Fruit fly (Drosophila melanogaster): ENCODE data around the gene CG45075.

Gene CG45075

DNA sequence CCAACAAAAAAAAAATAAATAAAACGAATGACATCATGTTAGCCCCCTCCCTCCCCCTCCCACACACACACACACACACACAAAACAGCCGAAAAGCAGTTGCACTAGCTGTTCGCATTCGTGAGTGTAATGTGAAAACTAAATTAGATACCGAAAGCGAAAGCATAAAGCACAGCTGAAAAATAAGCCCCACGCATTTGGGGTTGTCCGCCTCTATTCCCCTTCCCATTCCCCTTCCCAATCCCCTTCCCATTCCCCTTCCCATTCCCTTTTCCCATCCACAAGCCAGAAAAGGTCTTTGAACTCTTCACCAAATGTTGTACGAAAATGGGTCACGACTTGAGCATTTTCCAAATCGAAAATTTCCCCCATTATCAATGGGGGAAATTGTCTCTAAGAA, 15.9 kb upstream of the CG45075 start (continued):
- TF ChIP-seq crol (GFP tag; IDR thresholded peaks at IDR 0.05): peak; percentile 98
- TF ChIP-seq bigmax (GFP tag; optimal IDR thresholded peaks at IDR 0.05): no peak
- TF ChIP-seq nerfin-1 (tag; optimal IDR thresholded peaks at IDR 0.05): peak; percentile 34
- TF ChIP-seq CG6683 (GFP tag; optimal IDR thresholded peaks at IDR 0.05): no peak
- no peak for TF ChIP-seq Doc2 (GFP tag; IDR thresholded peaks at IDR 0.05)
- no peak for TF ChIP-seq CG12744 (GFP tag; optimal IDR thresholded peaks at IDR 0.05)
- TF ChIP-seq Gsc (GFP tag; IDR thresholded peaks at IDR 0.05): no peak
- peak; percentile 98 for TF ChIP-seq Blimp-1 (GFP tag; optimal IDR thresholded peaks at IDR 0.05)
- no peak for TF ChIP-seq CrebB (tag; optimal IDR thresholded peaks at IDR 0.05)
- TF ChIP-seq sqz (GFP tag; optimal IDR thresholded peaks at IDR 0.05): no peak
- TF ChIP-seq dimm (GFP tag; IDR thresholded peaks at IDR 0.05): no peak
- TF ChIP-seq Fer3 (tag; optimal IDR thresholded peaks at IDR 0.05): no peak
- TF ChIP-seq CG10462 (GFP tag; optimal IDR thresholded peaks at IDR 0.05): no peak
- no peak for TF ChIP-seq CG17328 (GFP tag; IDR thresholded peaks at IDR 0.05)
- peak; percentile 48 for TF ChIP-seq Deaf1 (tag; optimal IDR thresholded peaks at IDR 0.05)
- TF ChIP-seq CG33213 (GFP tag; optimal IDR thresholded peaks at IDR 0.05): no peak
- no peak for TF ChIP-seq HLH3B (GFP tag; IDR thresholded peaks at IDR 0.05)
- no peak for TF ChIP-seq ato (GFP tag; IDR thresholded peaks at IDR 0.05; ENCODE audit: partially characterized antibody)
- TF ChIP-seq unc-4 (GFP tag; IDR thresholded peaks at IDR 0.05; ENCODE audit: partially characterized antibody): no peak
- no peak for TF ChIP-seq ranshi (GFP tag; IDR thresholded peaks at IDR 0.05)
- no peak for TF ChIP-seq dmrt11E (tag; optimal IDR thresholded peaks at IDR 0.05)
- TF ChIP-seq pb (GFP tag; optimal IDR thresholded peaks at IDR 0.05): no peak
- no peak for TF ChIP-seq fd102C (GFP tag; optimal IDR thresholded peaks at IDR 0.05)
- TF ChIP-seq Camta (GFP tag; optimal IDR thresholded peaks at IDR 0.05): no peak
- TF ChIP-seq CG6765 (GFP tag; optimal IDR thresholded peaks at IDR 0.05): no peak
- TF ChIP-seq CG14965 (GFP tag; optimal IDR thresholded peaks at IDR 0.05; ENCODE audit: borderline replicate concordance): no peak
- no peak for TF ChIP-seq caup (GFP tag; optimal IDR thresholded peaks at IDR 0.05; ENCODE audit: severe bottlenecking)
- no peak for TF ChIP-seq CG15514 (GFP tag; optimal IDR thresholded peaks at IDR 0.05)
- no peak for TF ChIP-seq CG6175 (GFP tag; IDR thresholded peaks at IDR 0.05)
- no peak for TF ChIP-seq NK7.1 (GFP tag; optimal IDR thresholded peaks at IDR 0.05)
- TF ChIP-seq stc (GFP tag; IDR thresholded peaks at IDR 0.05): no peak
- TF ChIP-seq Meics (GFP tag; optimal IDR thresholded peaks at IDR 0.05): no peak
- no peak for TF ChIP-seq CG5180 (GFP tag; optimal IDR thresholded peaks at IDR 0.05)
- no peak for TF ChIP-seq usp (GFP tag; optimal IDR thresholded peaks at IDR 0.05)
- no peak for TF ChIP-seq nom (GFP tag; optimal IDR thresholded peaks at IDR 0.05)
- TF ChIP-seq Drgx (GFP tag; IDR thresholded peaks at IDR 0.05): no peak
- peak; percentile 28 for TF ChIP-seq CG18599 (GFP tag; optimal IDR thresholded peaks at IDR 0.05)
- no peak for TF ChIP-seq CG6791 (GFP tag; IDR thresholded peaks at IDR 0.05; ENCODE audit: partially characterized antibody)
- no peak for TF ChIP-seq H15 (GFP tag; IDR thresholded peaks at IDR 0.05)
- no peak for TF ChIP-seq Fer2 (tag; optimal IDR thresholded peaks at IDR 0.05)
- TF ChIP-seq CG12219 (GFP tag; optimal IDR thresholded peaks at IDR 0.05): no peak
- 0 out of 3 replicates have a peak, but pooled peaks have one; percentile 59 for TF ChIP-seq ci (GFP tag; IDR thresholded peaks at IDR 0.05)
- TF ChIP-seq CG17912 (GFP tag; optimal IDR thresholded peaks at IDR 0.05): no peak
- TF ChIP-seq twi (tag; optimal IDR thresholded peaks at IDR 0.05): no peak
- no peak for TF ChIP-seq CG15269 (tag; optimal IDR thresholded peaks at IDR 0.05)
- no peak for TF ChIP-seq lmd (GFP tag; IDR thresholded peaks at IDR 0.05)
- no peak for TF ChIP-seq nerfin-2 (GFP tag; IDR thresholded peaks at IDR 0.05; ENCODE audit: partially characterized antibody)
- no peak for TF ChIP-seq pita (GFP tag; optimal IDR thresholded peaks at IDR 0.05)
- peak; percentile 9 for TF ChIP-seq CG6813 (GFP tag; optimal IDR thresholded peaks at IDR 0.05)
- no peak for TF ChIP-seq CG16813 (GFP tag; IDR thresholded peaks at IDR 0.05; ENCODE audit: partially characterized antibody)

All from whole organism, embryonic.